Worm (Caenorhabditis elegans): ENCODE results near the gene T25D3.3.
A peak's percentile ranks its signal among the peaks of the same experiment; 100 is the strongest.

The T25D3.3 gene

ce11 chrII:155904-156303 is 3.5 kb downstream of the T25D3.3 start, which contains the start of gene mrpl-28 (continued):
- peak; percentile 77 for TF ChIP-seq tbx-2 (tag; optimal IDR thresholded peaks at IDR 0.05)
- TF ChIP-seq mml-1 (tag; optimal IDR thresholded peaks at IDR 0.05): no peak
- peak; percentile 84 for TF ChIP-seq R02D3.7 (tag; optimal IDR thresholded peaks at IDR 0.05)
- peak; percentile 91 for TF ChIP-seq nfya-1 (tag; optimal IDR thresholded peaks at IDR 0.05; ENCODE audit: insufficient read depth)
- TF ChIP-seq egl-5 (tag; optimal IDR thresholded peaks at IDR 0.05): peak; percentile 85

ce11 chrII:156999-157499 is 4.7 kb downstream of the T25D3.3 start:
- TF ChIP-seq fkh-10 (GFP tag; optimal IDR thresholded peaks at IDR 0.05): no peak
- TF ChIP-seq ceh-82 (tag; optimal IDR thresholded peaks at IDR 0.05): no peak
- no peak for TF ChIP-seq nhr-67 (tag; optimal IDR thresholded peaks at IDR 0.05)
- no peak for TF ChIP-seq unc-62 (GFP tag; optimal IDR thresholded peaks at IDR 0.05)
- peak; percentile 16 for TF ChIP-seq pqm-1 (tag; optimal IDR thresholded peaks at IDR 0.05)
- no peak for TF ChIP-seq aly-2 (tag; optimal IDR thresholded peaks at IDR 0.05)
- no peak for TF ChIP-seq hmg-11 (tag; optimal IDR thresholded peaks at IDR 0.05)
- no peak for TF ChIP-seq nhr-76 (tag; optimal IDR thresholded peaks at IDR 0.05)
- TF ChIP-seq nhr-11 (tag; optimal IDR thresholded peaks at IDR 0.05): no peak
- TF ChIP-seq sea-2 (GFP tag; optimal IDR thresholded peaks at IDR 0.05): no peak
- peak; percentile 19 for TF ChIP-seq elt-2 (tag; optimal IDR thresholded peaks at IDR 0.05)
- no peak for TF ChIP-seq daf-12 (tag; optimal IDR thresholded peaks at IDR 0.05)

DNA sequence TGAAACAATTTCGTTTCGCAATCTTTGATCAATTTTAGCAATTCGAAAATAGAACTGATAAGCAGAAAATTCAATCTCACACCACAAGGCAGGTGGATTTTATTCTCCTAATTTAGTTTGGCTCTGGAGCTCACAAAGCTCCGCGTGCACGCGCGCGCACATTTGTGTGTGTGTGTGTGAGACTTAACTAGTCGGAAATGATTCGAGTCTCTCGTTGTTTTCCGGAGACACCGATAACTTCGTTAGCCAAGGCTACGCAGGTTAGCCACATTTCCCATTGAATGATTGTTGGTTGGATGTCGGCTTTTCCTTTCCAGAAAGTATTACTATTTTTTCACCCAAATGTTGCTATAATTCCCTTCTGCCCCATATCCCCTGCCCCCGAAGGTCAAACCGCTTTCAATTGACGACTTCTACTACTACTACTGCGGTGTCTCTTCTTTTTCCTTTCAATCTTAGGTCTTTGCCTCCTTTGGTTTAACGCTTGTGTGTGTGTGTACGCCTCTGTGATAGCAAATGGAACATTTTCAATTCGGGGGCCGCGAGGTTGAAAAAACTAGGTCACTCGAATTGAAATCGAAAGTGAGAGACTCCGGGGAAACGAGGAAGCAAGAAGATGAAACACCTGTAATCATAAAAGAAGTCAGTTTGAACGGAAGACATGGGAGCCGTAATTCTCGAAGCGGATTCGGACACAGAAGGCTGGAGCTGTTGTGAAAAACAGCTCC is 5.8 kb downstream of the T25D3.3 start:
- TF ChIP-seq sea-2 (GFP tag; optimal IDR thresholded peaks at IDR 0.05) (no peak), nhr-23 (tag; optimal IDR thresholded peaks at IDR 0.05) (peak; percentile 86), ceh-28 (tag; optimal IDR thresholded peaks at IDR 0.05) (no peak)

ce11 chrII:159294-159922 is 7.0 kb downstream of the T25D3.3 start:
- TF ChIP-seq nhr-23 (tag; optimal IDR thresholded peaks at IDR 0.05) (peak; percentile 53), fkh-2 (tag; optimal IDR thresholded peaks at IDR 0.05) (no peak), nhr-25 (tag; optimal IDR thresholded peaks at IDR 0.05) (peak; percentile 58), ama-1 (optimal IDR thresholded peaks at IDR 0.05) (no peak), elt-2 (tag; optimal IDR thresholded peaks at IDR 0.05) (peak; percentile 54), pha-4 (tag; optimal IDR thresholded peaks at IDR 0.05) (peak; percentile 48), ceh-28 (tag; optimal IDR thresholded peaks at IDR 0.05) (peak; percentile 79), pqm-1 (tag; optimal IDR thresholded peaks at IDR 0.05) (peak; percentile 60), hmg-11 (tag; optimal IDR thresholded peaks at IDR 0.05) (peak; percentile 3), elt-1 (tag; optimal IDR thresholded peaks at IDR 0.05) (no peak), nfya-1 (tag; optimal IDR thresholded peaks at IDR 0.05; ENCODE audit: insufficient read depth) (peak; percentile 49)

DNA sequence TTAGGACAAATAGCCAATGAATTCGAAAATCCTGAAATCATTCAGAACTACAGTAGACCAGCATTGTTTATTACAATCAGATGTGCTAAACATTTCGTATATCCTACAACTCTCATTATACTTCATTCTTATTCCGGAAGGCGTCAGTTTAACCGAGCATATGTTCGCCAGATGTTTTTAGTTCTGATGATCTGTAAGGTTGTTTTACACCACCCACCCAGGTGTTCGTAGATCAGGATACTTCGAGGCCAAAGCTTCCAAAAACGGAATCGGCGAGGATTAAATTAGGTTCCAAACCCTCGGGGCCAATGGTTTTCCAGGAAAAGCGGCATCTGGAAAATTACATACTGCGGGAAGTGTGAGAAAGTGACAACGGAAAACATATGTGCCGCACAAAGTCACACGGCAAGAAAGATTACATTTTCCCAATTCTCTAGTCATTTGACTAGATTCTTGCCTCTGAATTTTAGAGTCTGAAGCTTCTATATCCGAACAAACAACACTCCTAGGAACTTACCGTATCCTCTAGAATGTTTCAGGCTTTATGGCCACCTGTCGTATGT is 8.3 kb downstream of the T25D3.3 start:
- TF ChIP-seq eor-1 (tag; optimal IDR thresholded peaks at IDR 0.05) (no peak), nhr-11 (tag; optimal IDR thresholded peaks at IDR 0.05) (peak; percentile 54), ceh-28 (tag; optimal IDR thresholded peaks at IDR 0.05) (no peak)

DNA sequence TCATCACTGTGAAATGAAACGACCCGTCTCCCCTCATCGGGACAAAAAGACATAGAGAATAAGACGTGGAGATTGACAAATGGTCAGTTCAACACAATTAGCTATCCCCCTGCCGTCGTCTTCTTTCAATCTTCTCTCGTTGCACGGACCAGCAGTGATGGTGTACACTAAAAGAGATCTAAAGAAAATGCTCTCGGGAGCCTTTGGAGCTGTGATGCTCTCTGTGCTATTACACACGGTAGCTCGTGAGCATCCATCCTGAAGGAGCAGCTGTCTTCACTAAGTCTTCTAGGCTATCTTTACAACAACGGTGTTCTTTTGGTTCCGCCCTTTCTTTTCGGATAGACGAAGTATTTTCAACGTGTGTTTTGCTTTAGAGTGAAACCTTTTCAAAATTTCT is 8.9 kb downstream of the T25D3.3 start:
- TF ChIP-seq ceh-82 (tag; optimal IDR thresholded peaks at IDR 0.05) (no peak), nhr-11 (tag; optimal IDR thresholded peaks at IDR 0.05) (peak; percentile 3)

ce11 chrII:162182-162581 is 9.8 kb downstream of the T25D3.3 start, which contains the start of gene etr-1:
Gene etr-1, plus strand, starts transcription at chrII:162374.
- TF ChIP-seq skn-1 (tag; optimal IDR thresholded peaks at IDR 0.05): no peak
- no peak for TF ChIP-seq nhr-28 (tag; optimal IDR thresholded peaks at IDR 0.05)
- no peak for TF ChIP-seq nhr-11 (tag; optimal IDR thresholded peaks at IDR 0.05)
- no peak for TF ChIP-seq nfya-1 (tag; optimal IDR thresholded peaks at IDR 0.05; ENCODE audit: insufficient read depth)
- no peak for TF ChIP-seq ZK546.5 (tag; optimal IDR thresholded peaks at IDR 0.05)
- TF ChIP-seq ceh-28 (tag; optimal IDR thresholded peaks at IDR 0.05): peak; percentile 41
- peak; percentile 72 for TF ChIP-seq jun-1 (tag; optimal IDR thresholded peaks at IDR 0.05)
- TF ChIP-seq unc-62 (GFP tag; optimal IDR thresholded peaks at IDR 0.05): no peak
- TF ChIP-seq sea-2 (GFP tag; optimal IDR thresholded peaks at IDR 0.05): no peak
- TF ChIP-seq lsy-12 (tag; optimal IDR thresholded peaks at IDR 0.05): no peak
- TF ChIP-seq fkh-2 (tag; optimal IDR thresholded peaks at IDR 0.05): no peak
- TF ChIP-seq pha-4 (tag; optimal IDR thresholded peaks at IDR 0.05): peak; percentile 2
- no peak for TF ChIP-seq tbx-2 (tag; optimal IDR thresholded peaks at IDR 0.05)
- no peak for TF ChIP-seq daf-12 (tag; optimal IDR thresholded peaks at IDR 0.05)
- TF ChIP-seq mdl-1 (tag; optimal IDR thresholded peaks at IDR 0.05): no peak
- no peak for TF ChIP-seq ceh-16 (tag; optimal IDR thresholded peaks at IDR 0.05)
- TF ChIP-seq pqm-1 (tag; optimal IDR thresholded peaks at IDR 0.05): peak; percentile 96
- TF ChIP-seq zag-1 (tag; optimal IDR thresholded peaks at IDR 0.05): no peak
- TF ChIP-seq hmg-11 (tag; optimal IDR thresholded peaks at IDR 0.05): no peak
- TF ChIP-seq ceh-82 (tag; optimal IDR thresholded peaks at IDR 0.05): no peak
- TF ChIP-seq eor-1 (tag; optimal IDR thresholded peaks at IDR 0.05): no peak
- TF ChIP-seq lin-15B (tag; optimal IDR thresholded peaks at IDR 0.05): no peak
- no peak for TF ChIP-seq nhr-25 (tag; optimal IDR thresholded peaks at IDR 0.05)
- no peak for TF ChIP-seq fos-1 (tag; optimal IDR thresholded peaks at IDR 0.05)
- peak; percentile 1 for TF ChIP-seq R02D3.7 (tag; optimal IDR thresholded peaks at IDR 0.05)
- TF ChIP-seq aly-2 (tag; optimal IDR thresholded peaks at IDR 0.05): no peak
